Fruit fly (Drosophila melanogaster) whole organism, embryonic: ENCODE results near the gene Gr97a.

Experiments
- Adf1 ChIP-seq: fragments of 200-800 bp; sonication (Bioruptor generic); IDR thresholded peaks from 2 replicates; pipeline ENCODE4 v1.3.6; 2022; ENCODE audit warnings: missing biosample characterization, missing genetic modification characterization
- Aef1 ChIP-seq: fragments of 200-800 bp; sonication (Bioruptor generic); IDR thresholded peaks from 3 replicates; pipeline ENCODE4 v1.3.6; 2022; ENCODE audit warnings: missing biosample characterization, missing genetic modification characterization
- Blimp-1 ChIP-seq: fragments of 200-800 bp; sonication (Bioruptor generic); optimal IDR thresholded peaks from 3 replicates; lab custom pipeline; 2018; ENCODE audit warnings: missing biosample characterization, missing genetic modification characterization, mild to moderate bottlenecking, moderate library complexity, missing genetic modification reagents
- CG12104 ChIP-seq: fragments of 200-800 bp; sonication (Bioruptor generic); optimal IDR thresholded peaks from 3 replicates; lab custom pipeline; 2016; ENCODE audit warnings: missing biosample characterization, missing genetic modification characterization
- CG14860 ChIP-seq: fragments of 200-800 bp; sonication (Bioruptor generic); IDR thresholded peaks from 3 replicates; pipeline ENCODE4 v1.3.6; 2022; ENCODE audit warnings: missing biosample characterization, missing genetic modification characterization; ENCODE audit not compliant: partially characterized antibody
- CG15011 ChIP-seq: fragments of 200-800 bp; sonication (Bioruptor generic); optimal IDR thresholded peaks from 3 replicates; lab custom pipeline; 2018; ENCODE audit warnings: missing biosample characterization, mild to moderate bottlenecking, missing genetic modification characterization
- CG15514 ChIP-seq: fragments of 200-800 bp; sonication (Bioruptor generic); optimal IDR thresholded peaks from 3 replicates; lab custom pipeline; 2017; ENCODE audit warnings: missing biosample characterization, missing genetic modification characterization, mild to moderate bottlenecking, moderate library complexity, missing genetic modification reagents
- CG1603 ChIP-seq: fragments of 200-800 bp; sonication (Bioruptor generic); optimal IDR thresholded peaks from 2 replicates; lab custom pipeline; 2019; ENCODE audit warnings: missing biosample characterization, mild to moderate bottlenecking, missing genetic modification characterization, moderate library complexity
- CG16863 ChIP-seq: fragments of 200-800 bp; sonication (Bioruptor generic); optimal IDR thresholded peaks from 3 replicates; lab custom pipeline; 2016; ENCODE audit warnings: missing biosample characterization, missing genetic modification characterization
- CG18011 ChIP-seq: fragments of 200-800 bp; sonication (Bioruptor generic); optimal IDR thresholded peaks from 2 replicates; lab custom pipeline; 2017; ENCODE audit warnings: missing biosample characterization, missing genetic modification characterization, mild to moderate bottlenecking, moderate library complexity, missing genotype
- CG2116 ChIP-seq: fragments of 200-800 bp; sonication (Bioruptor generic); optimal IDR thresholded peaks from 3 replicates; lab custom pipeline; 2018; ENCODE audit warnings: missing biosample characterization, mild to moderate bottlenecking, missing genetic modification characterization
- CG2875 ChIP-seq: fragments of 200-800 bp; sonication (Bioruptor generic); optimal IDR thresholded peaks from 2 replicates; lab custom pipeline; 2017; ENCODE audit warnings: missing biosample characterization, mild to moderate bottlenecking, missing genetic modification characterization, missing genetic modification reagents
- CG30020 ChIP-seq: fragments of 200-800 bp; optimal IDR thresholded peaks from 2 replicates; lab custom pipeline; 2019; ENCODE audit warnings: missing biosample characterization, mild to moderate bottlenecking, missing genetic modification characterization, moderate library complexity
- CG31388 ChIP-seq: fragments of 200-800 bp; sonication (Bioruptor generic); optimal IDR thresholded peaks from 2 replicates; lab custom pipeline; 2016; ENCODE audit warnings: missing biosample characterization, missing genetic modification characterization
- CG3847 ChIP-seq: fragments of 200-800 bp; sonication (Bioruptor generic); IDR thresholded peaks from 2 replicates; pipeline ENCODE4 v1.3.6; 2022; ENCODE audit warnings: missing biosample characterization, missing genetic modification characterization
- CG4424 ChIP-seq: fragments of 200-800 bp; sonication (Bioruptor generic); optimal IDR thresholded peaks from 3 replicates; lab custom pipeline; 2016; ENCODE audit warnings: missing biosample characterization, missing genetic modification characterization
- CG4707 ChIP-seq: fragments of 200-800 bp; sonication (Bioruptor generic); optimal IDR thresholded peaks from 2 replicates; lab custom pipeline; 2018; ENCODE audit warnings: missing biosample characterization, mild to moderate bottlenecking, missing genetic modification characterization, moderate library complexity
- CG5245 ChIP-seq: fragments of 200-800 bp; sonication (Bioruptor generic); optimal IDR thresholded peaks from 3 replicates; lab custom pipeline; 2016; ENCODE audit warnings: missing biosample characterization, missing genetic modification characterization
- CG7987 ChIP-seq: fragments of 200-800 bp; sonication (Bioruptor generic); optimal IDR thresholded peaks from 2 replicates; lab custom pipeline; 2018; ENCODE audit warnings: missing biosample characterization, mild to moderate bottlenecking, missing genetic modification characterization, moderate library complexity
- CG8765 ChIP-seq: fragments of 200-800 bp; sonication (Bioruptor generic); IDR thresholded peaks from 2 replicates; pipeline ENCODE4 v1.3.6; 2022; ENCODE audit warnings: missing biosample characterization, missing genetic modification characterization
- CG8924 ChIP-seq: fragments of 200-800 bp; optimal IDR thresholded peaks from 3 replicates; lab custom pipeline; 2019; ENCODE audit warnings: missing biosample characterization, mild to moderate bottlenecking, missing genetic modification characterization, moderate library complexity
- CG9727 ChIP-seq: fragments of 200-800 bp; sonication (Bioruptor generic); optimal IDR thresholded peaks from 3 replicates; lab custom pipeline; 2017; ENCODE audit warnings: missing biosample characterization, mild to moderate bottlenecking, missing genetic modification characterization
- CG9932 ChIP-seq: fragments of 200-800 bp; sonication (Bioruptor generic); IDR thresholded peaks from 2 replicates; pipeline ENCODE4 v1.3.6; 2022; ENCODE audit warnings: missing biosample characterization, missing genetic modification characterization
- E2f2 ChIP-seq: fragments of 200-800 bp; sonication (Bioruptor generic); IDR thresholded peaks from 2 replicates; pipeline ENCODE4 v1.3.6; 2022; ENCODE audit warnings: missing biosample characterization, missing genetic modification characterization
- H15 ChIP-seq: fragments of 200-800 bp; sonication (Bioruptor generic); IDR thresholded peaks from 3 replicates; pipeline ENCODE4 v1.3.6; 2022; ENCODE audit warnings: missing biosample characterization, missing genetic modification characterization
- Hr39 ChIP-seq: fragments of >200 bp; optimal IDR thresholded peaks from 2 replicates; lab custom pipeline; 2017
- Meics ChIP-seq: fragments of 200-800 bp; sonication (Bioruptor generic); optimal IDR thresholded peaks from 2 replicates; lab custom pipeline; 2017; ENCODE audit warnings: missing biosample characterization, mild to moderate bottlenecking, missing genetic modification characterization
- Mrtf ChIP-seq: fragments of 200-800 bp; sonication (Bioruptor generic); IDR thresholded peaks from 3 replicates; pipeline ENCODE4 v1.3.6; 2022; ENCODE audit warnings: missing biosample characterization, missing genetic modification characterization
- NfI ChIP-seq: fragments of 200-800 bp; sonication (Bioruptor generic); optimal IDR thresholded peaks from 3 replicates; lab custom pipeline; 2018; ENCODE audit warnings: missing biosample characterization, mild to moderate bottlenecking, missing genetic modification characterization, moderate library complexity
- Oaz ChIP-seq: fragments of 200-800 bp; sonication (Bioruptor generic); IDR thresholded peaks from 2 replicates; pipeline ENCODE4 v1.3.6; 2022; ENCODE audit warnings: missing biosample characterization, missing genetic modification characterization
- Opbp ChIP-seq: fragments of 200-800 bp; sonication (Bioruptor generic); IDR thresholded peaks from 3 replicates; pipeline ENCODE4 v1.3.6; 2022; ENCODE audit warnings: missing biosample characterization, missing genetic modification characterization; ENCODE audit not compliant: partially characterized antibody
- Rfx ChIP-seq: fragments of 200-800 bp; sonication (Bioruptor generic); IDR thresholded peaks from 2 replicates; pipeline ENCODE4 v1.3.6; 2022; ENCODE audit warnings: missing biosample characterization, missing genetic modification characterization
- Six4 ChIP-seq: fragments of 200-800 bp; sonication (Bioruptor generic); optimal IDR thresholded peaks from 2 replicates; lab custom pipeline; 2016; ENCODE audit warnings: missing biosample characterization, missing genetic modification characterization
- TFAM ChIP-seq: fragments of 200-800 bp; sonication (Bioruptor generic); optimal IDR thresholded peaks from 2 replicates; lab custom pipeline; 2017; ENCODE audit warnings: missing biosample characterization, missing genetic modification characterization, inconsistent platforms
- Trl ChIP-seq, 3 experiments: fragments of >200 bp in 2 of 3; fragments of 200-800 bp in 1 of 3; sonication (Bioruptor generic) in 1 of 3; optimal IDR thresholded peaks; 2 replicates in 1 of 3; 3 replicates in 2 of 3; lab custom pipeline; 2016 to 2017; ENCODE audit warnings: missing biosample characterization in 1 of 3, missing genetic modification characterization in 1 of 3
- al ChIP-seq: fragments of 200-800 bp; sonication (Bioruptor generic); IDR thresholded peaks from 2 replicates; pipeline ENCODE4 v1.3.6; 2022; ENCODE audit warnings: missing biosample characterization, missing genetic modification characterization
- ap ChIP-seq: fragments of 200-800 bp; sonication (Bioruptor generic); IDR thresholded peaks from 2 replicates; pipeline ENCODE4 v1.3.6; 2022; ENCODE audit warnings: missing biosample characterization, missing genetic modification characterization
- bsh ChIP-seq, 2 experiments: fragments of 200-800 bp; sonication (Bioruptor generic); optimal IDR thresholded peaks; 2 replicates each; lab custom pipeline; 2017 to 2018; ENCODE audit warnings: mild to moderate bottlenecking in 2 of 2, missing biosample characterization in 2 of 2, missing genetic modification characterization in 2 of 2, moderate library complexity in 1 of 2
- cas ChIP-seq: fragments of 200-800 bp; sonication (Bioruptor generic); IDR thresholded peaks from 2 replicates; pipeline ENCODE4 v1.3.6; 2022; ENCODE audit warnings: missing biosample characterization, missing genetic modification characterization
- ci ChIP-seq: fragments of 200-800 bp; sonication (Bioruptor generic); IDR thresholded peaks from 3 replicates; pipeline ENCODE4 v1.3.6; 2022; ENCODE audit warnings: missing biosample characterization, missing genetic modification characterization
- dmrt99B ChIP-seq: fragments of 200-800 bp; sonication (Bioruptor generic); optimal IDR thresholded peaks from 2 replicates; lab custom pipeline; 2018; ENCODE audit warnings: missing biosample characterization, mild to moderate bottlenecking, missing genetic modification characterization, moderate library complexity
- gce ChIP-seq: fragments of 200-800 bp; sonication (Bioruptor generic); IDR thresholded peaks from 3 replicates; pipeline ENCODE4 v1.3.6; 2022; ENCODE audit warnings: missing biosample characterization, missing genetic modification characterization
- nerfin-1 ChIP-seq: fragments of 200-800 bp; sonication (Bioruptor generic); optimal IDR thresholded peaks from 3 replicates; lab custom pipeline; 2019; ENCODE audit warnings: missing biosample characterization, mild to moderate bottlenecking, missing genetic modification characterization, moderate library complexity
- odd ChIP-seq: fragments of 200-800 bp; sonication (Bioruptor generic); optimal IDR thresholded peaks from 2 replicates; lab custom pipeline; 2017; ENCODE audit warnings: missing biosample characterization, mild to moderate bottlenecking, missing genetic modification characterization
- pum ChIP-seq: fragments of 200-800 bp; sonication (Bioruptor generic); optimal IDR thresholded peaks from 2 replicates; lab custom pipeline; 2016; ENCODE audit warnings: missing biosample characterization, missing genetic modification characterization
- ro ChIP-seq: fragments of 200-800 bp; sonication (Bioruptor generic); IDR thresholded peaks from 2 replicates; pipeline ENCODE4 v1.3.6; 2022; ENCODE audit warnings: missing biosample characterization, missing genetic modification characterization
- sisA ChIP-seq: fragments of 200-800 bp; sonication (Bioruptor generic); IDR thresholded peaks from 2 replicates; pipeline ENCODE4 v1.3.6; 2022; ENCODE audit warnings: missing biosample characterization, missing genetic modification characterization
- sqz ChIP-seq: fragments of 200-800 bp; sonication (Bioruptor generic); optimal IDR thresholded peaks from 3 replicates; lab custom pipeline; 2018; ENCODE audit warnings: missing biosample characterization, mild to moderate bottlenecking, missing genetic modification characterization
- tin ChIP-seq: fragments of 200-800 bp; sonication (Bioruptor generic); optimal IDR thresholded peaks from 3 replicates; lab custom pipeline; 2016; ENCODE audit warnings: missing biosample characterization, missing genetic modification characterization
- tio ChIP-seq: fragments of 200-800 bp; sonication (Bioruptor generic); optimal IDR thresholded peaks from 2 replicates; lab custom pipeline; 2017; ENCODE audit warnings: missing biosample characterization, missing genetic modification characterization, inconsistent platforms
- unpg ChIP-seq: fragments of 200-800 bp; sonication (Bioruptor generic); optimal IDR thresholded peaks from 3 replicates; lab custom pipeline; 2018; ENCODE audit warnings: missing biosample characterization, mild to moderate bottlenecking, missing genetic modification characterization, moderate library complexity

Gene Gr97a

dm6 chr3R:26928424-26928823, 37.9 kb downstream of the Gr97a start (continued):
- TF ChIP-seq Oaz (GFP tag; lab: Robert Waterston, UW) (0 out of 2 replicates have a peak, but pooled peaks have one; percentile 23), Aef1 (no peak), CG15011 (GFP tag; lab: Kevin White, UChicago) (no peak), ap (peak; percentile 22; the same call in 1 of the 2 replicates), ci (GFP tag; lab: Robert Waterston, UW) (peak; percentile 90), CG12104 (GFP tag; lab: Kevin White, UChicago) (no peak), NfI (GFP tag; lab: Kevin White, UChicago) (peak; percentile 47), CG1603 (tag; lab: Kevin White, UChicago) (peak; percentile 59), CG7987 (GFP tag; lab: Kevin White, UChicago) (no peak), Blimp-1 (GFP tag; lab: Kevin White, UChicago) (peak; percentile 49), CG3847 (0 out of 2 replicates have a peak, but pooled peaks have one; percentile 29), CG2116 (GFP tag; lab: Kevin White, UChicago) (no peak), CG8924 (tag; lab: Kevin White, UChicago) (peak; percentile 58), CG14860 (GFP tag; lab: Robert Waterston, UW) (no peak), CG31388 (GFP tag; lab: Kevin White, UChicago) (no peak), CG2875 (GFP tag; lab: Kevin White, UChicago) (no peak), E2f2 (GFP tag; lab: Robert Waterston, UW) (peak; percentile 50; the same call in 1 of the 2 replicates), CG9727 (GFP tag; lab: Kevin White, UChicago) (peak; percentile 1), tin (no peak), Meics (GFP tag; lab: Kevin White, UChicago) (peak; percentile 32), TFAM (GFP tag; lab: Kevin White, UChicago) (no peak), CG4424 (GFP tag; lab: Kevin White, UChicago) (peak; percentile 55), Six4 (GFP tag; lab: Kevin White, UChicago) (no peak), pum (no peak), sqz (GFP tag; lab: Kevin White, UChicago) (peak; percentile 20), CG18011 (peak; percentile 5), Hr39 (lab: Kevin White, UChicago) (no peak), CG5245 (peak; percentile 28), CG8765 (GFP tag; lab: Robert Waterston, UW) (no peak), al (0 out of 2 replicates have a peak, but pooled peaks have one; percentile 7), Trl (optimal IDR thresholded peaks at IDR 0.05; lab: Kevin White, UChicago) (no peak), Trl (GFP tag; optimal IDR thresholded peaks at IDR 0.05; lab: Kevin White, UChicago) (no peak), CG9932 (GFP tag; lab: Robert Waterston, UW) (no peak), nerfin-1 (tag; lab: Kevin White, UChicago) (peak; percentile 19), tio (GFP tag; lab: Kevin White, UChicago) (peak; percentile 44), gce (GFP tag; lab: Robert Waterston, UW) (no peak), unpg (GFP tag; lab: Kevin White, UChicago) (peak; percentile 77), bsh (GFP tag; optimal IDR thresholded peaks at IDR 0.05; lab: Kevin White, UChicago) (peak; percentile 77 to 79), Opbp (GFP tag; lab: Robert Waterston, UW) (no peak), CG30020 (no peak), Adf1 (GFP tag; lab: Robert Waterston, UW) (no peak), CG4707 (GFP tag; lab: Kevin White, UChicago) (peak; percentile 57), cas (GFP tag; lab: Robert Waterston, UW) (no peak), H15 (GFP tag; lab: Robert Waterston, UW) (no peak), Mrtf (GFP tag; lab: Robert Waterston, UW) (0 out of 3 replicates have a peak, but pooled peaks have one; percentile 51), sisA (GFP tag; lab: Robert Waterston, UW) (no peak), dmrt99B (peak; percentile 81), Rfx (GFP tag; lab: Robert Waterston, UW) (no peak), CG15514 (GFP tag; lab: Kevin White, UChicago) (no peak), CG16863 (no peak), odd (GFP tag; lab: Kevin White, UChicago) (peak; percentile 71), ro (no peak)
